Fruit fly (Drosophila melanogaster) whole organism, embryonic: ENCODE measurements around the gene UQCR-C2.

Experiments used
- Abd-B ChIP-seq: fragments of 200-800 bp; sonication (Bioruptor generic); optimal IDR thresholded peaks from 2 replicates; lab custom pipeline; 2018; ENCODE audit warnings: missing biosample characterization, mild to moderate bottlenecking, missing genetic modification characterization, moderate library complexity
- Adf1 ChIP-seq: fragments of 200-800 bp; sonication (Bioruptor generic); IDR thresholded peaks from 2 replicates; pipeline ENCODE4 v1.3.6; 2022; ENCODE audit warnings: missing biosample characterization, missing genetic modification characterization
- B-H2 ChIP-seq: fragments of 200-800 bp; sonication (Bioruptor generic); optimal IDR thresholded peaks from 2 replicates; lab custom pipeline; 2018; ENCODE audit warnings: missing biosample characterization, mild to moderate bottlenecking, missing genetic modification characterization
- Blimp-1 ChIP-seq: fragments of 200-800 bp; sonication (Bioruptor generic); optimal IDR thresholded peaks from 3 replicates; lab custom pipeline; 2018; ENCODE audit warnings: missing biosample characterization, missing genetic modification characterization, mild to moderate bottlenecking, moderate library complexity, missing genetic modification reagents
- CG10543 ChIP-seq: fragments of 200-800 bp; sonication (Bioruptor generic); optimal IDR thresholded peaks from 3 replicates; lab custom pipeline; 2017; ENCODE audit warnings: missing biosample characterization, mild to moderate bottlenecking, missing genetic modification characterization, moderate library complexity
- CG10654 ChIP-seq: fragments of 200-800 bp; sonication (Bioruptor generic); optimal IDR thresholded peaks from 2 replicates; lab custom pipeline; 2016; ENCODE audit warnings: missing biosample characterization, missing genetic modification characterization
- CG10979 ChIP-seq: fragments of 200-800 bp; sonication (Bioruptor generic); optimal IDR thresholded peaks from 2 replicates; lab custom pipeline; 2018; ENCODE audit warnings: missing biosample characterization, mild to moderate bottlenecking, missing genetic modification characterization, moderate library complexity
- CG11456 ChIP-seq: fragments of 200-800 bp; sonication (Bioruptor generic); IDR thresholded peaks from 3 replicates; pipeline ENCODE4 v1.3.6; 2022; ENCODE audit warnings: missing biosample characterization, missing genetic modification characterization
- CG11560 ChIP-seq: fragments of 200-800 bp; sonication (Bioruptor generic); IDR thresholded peaks from 3 replicates; pipeline ENCODE4 v1.3.6; 2022; ENCODE audit warnings: missing biosample characterization, missing genetic modification characterization
- CG13287 ChIP-seq: fragments of 200-800 bp; sonication (Bioruptor generic); IDR thresholded peaks from 2 replicates; pipeline ENCODE4 v1.3.6; 2022; ENCODE audit warnings: missing biosample characterization, missing genetic modification characterization; ENCODE audit not compliant: partially characterized antibody
- CG15514 ChIP-seq: fragments of 200-800 bp; sonication (Bioruptor generic); optimal IDR thresholded peaks from 3 replicates; lab custom pipeline; 2017; ENCODE audit warnings: missing biosample characterization, missing genetic modification characterization, mild to moderate bottlenecking, moderate library complexity, missing genetic modification reagents
- CG16813 ChIP-seq: fragments of 200-800 bp; sonication (Bioruptor generic); IDR thresholded peaks from 3 replicates; pipeline ENCODE4 v1.3.6; 2022; ENCODE audit warnings: missing biosample characterization, missing genetic modification characterization; ENCODE audit not compliant: partially characterized antibody
- CG17802 ChIP-seq: fragments of 200-800 bp; sonication (Bioruptor generic); optimal IDR thresholded peaks from 2 replicates; lab custom pipeline; 2018; ENCODE audit warnings: missing biosample characterization, mild to moderate bottlenecking, missing genetic modification characterization, moderate library complexity
- CG2120 ChIP-seq: fragments of 200-800 bp; sonication (Bioruptor generic); optimal IDR thresholded peaks from 3 replicates; lab custom pipeline; 2016; ENCODE audit warnings: missing biosample characterization, missing genetic modification characterization
- CG30020 ChIP-seq: fragments of 200-800 bp; optimal IDR thresholded peaks from 2 replicates; lab custom pipeline; 2019; ENCODE audit warnings: missing biosample characterization, mild to moderate bottlenecking, missing genetic modification characterization, moderate library complexity
- CG30403 ChIP-seq: fragments of 200-800 bp; sonication (Bioruptor generic); optimal IDR thresholded peaks from 3 replicates; lab custom pipeline; 2016; ENCODE audit warnings: missing biosample characterization, missing genetic modification characterization
- CG31441 ChIP-seq: fragments of 200-800 bp; sonication (Bioruptor generic); IDR thresholded peaks from 2 replicates; pipeline ENCODE4 v1.3.6; 2022; ENCODE audit warnings: missing biosample characterization, missing genetic modification characterization
- CG33557 ChIP-seq: fragments of 200-800 bp; sonication (Bioruptor generic); optimal IDR thresholded peaks from 2 replicates; lab custom pipeline; 2019; ENCODE audit warnings: missing biosample characterization, mild to moderate bottlenecking, missing genetic modification characterization, moderate library complexity
- CG3995 ChIP-seq: fragments of 200-800 bp; sonication (Bioruptor generic); optimal IDR thresholded peaks from 3 replicates; lab custom pipeline; 2016; ENCODE audit warnings: missing biosample characterization, missing genetic modification characterization
- CG4282 ChIP-seq: fragments of 200-800 bp; sonication (Bioruptor generic); optimal IDR thresholded peaks from 2 replicates; lab custom pipeline; 2016; ENCODE audit warnings: missing biosample characterization, missing genetic modification characterization
- CG7928 ChIP-seq: fragments of 200-800 bp; sonication (Bioruptor generic); optimal IDR thresholded peaks from 2 replicates; lab custom pipeline; 2017; ENCODE audit warnings: missing biosample characterization, mild to moderate bottlenecking, missing genetic modification characterization
- CG8478 ChIP-seq: fragments of >200 bp; optimal IDR thresholded peaks from 2 replicates; lab custom pipeline; 2018
- CG8944 ChIP-seq: fragments of 200-800 bp; sonication (Bioruptor generic); optimal IDR thresholded peaks from 3 replicates; lab custom pipeline; 2016; ENCODE audit warnings: missing biosample characterization, missing genetic modification characterization
- CTCF ChIP-seq: fragments of 200-800 bp; sonication (Bioruptor generic); optimal IDR thresholded peaks from 2 replicates; lab custom pipeline; 2017; ENCODE audit warnings: missing biosample characterization, mild to moderate bottlenecking, missing genetic modification characterization, moderate library complexity
- Dek ChIP-seq: fragments of 200-800 bp; sonication (Bioruptor generic); optimal IDR thresholded peaks from 3 replicates; lab custom pipeline; 2019; ENCODE audit warnings: missing biosample characterization, mild to moderate bottlenecking, missing genetic modification characterization, moderate library complexity
- Dp ChIP-seq: fragments of 200-800 bp; sonication (Bioruptor generic); optimal IDR thresholded peaks from 2 replicates; lab custom pipeline; 2018; ENCODE audit warnings: missing biosample characterization, mild to moderate bottlenecking, missing genetic modification characterization, moderate library complexity
- Fer2 ChIP-seq: fragments of 200-800 bp; sonication (Bioruptor generic); optimal IDR thresholded peaks from 2 replicates; lab custom pipeline; 2018; ENCODE audit warnings: missing biosample characterization, mild to moderate bottlenecking, missing genetic modification characterization, moderate library complexity
- H2.0 ChIP-seq: fragments of 200-800 bp; sonication (Bioruptor generic); IDR thresholded peaks from 2 replicates; pipeline ENCODE4 v1.3.6; 2022; ENCODE audit warnings: missing biosample characterization, missing genetic modification characterization
- Hr39 ChIP-seq: fragments of >200 bp; optimal IDR thresholded peaks from 2 replicates; lab custom pipeline; 2017
- Hr51 ChIP-seq, 2 experiments: fragments of 200-800 bp; sonication (Bioruptor generic); optimal IDR thresholded peaks; 2 replicates in 1 of 2; 3 replicates in 1 of 2; lab custom pipeline; 2016 to 2018; ENCODE audit warnings: missing biosample characterization in 2 of 2, missing genetic modification characterization in 2 of 2, mild to moderate bottlenecking in 1 of 2, moderate library complexity in 1 of 2
- NK7.1 ChIP-seq: fragments of 200-800 bp; sonication (Bioruptor generic); optimal IDR thresholded peaks from 3 replicates; lab custom pipeline; 2016; ENCODE audit warnings: missing biosample characterization, missing genetic modification characterization
- NfI ChIP-seq: fragments of 200-800 bp; sonication (Bioruptor generic); optimal IDR thresholded peaks from 3 replicates; lab custom pipeline; 2018; ENCODE audit warnings: missing biosample characterization, mild to moderate bottlenecking, missing genetic modification characterization, moderate library complexity
- Sin3A ChIP-seq: fragments of >200 bp; optimal IDR thresholded peaks from 2 replicates; lab custom pipeline; 2018
- cad ChIP-seq: fragments of >200 bp; optimal IDR thresholded peaks from 2 replicates; lab custom pipeline; 2017; ENCODE audit warnings: missing biosample characterization, missing genetic modification characterization
- cato ChIP-seq: fragments of 200-800 bp; sonication (Bioruptor generic); optimal IDR thresholded peaks from 2 replicates; lab custom pipeline; 2016; ENCODE audit warnings: missing biosample characterization, missing genetic modification characterization, borderline replicate concordance
- chinmo ChIP-seq: fragments of 200-800 bp; sonication (Bioruptor generic); IDR thresholded peaks from 4 replicates; pipeline ENCODE4 v1.3.6; 2022; ENCODE audit warnings: missing biosample characterization, missing genetic modification characterization; ENCODE audit not compliant: partially characterized antibody
- ci ChIP-seq: fragments of 200-800 bp; sonication (Bioruptor generic); IDR thresholded peaks from 3 replicates; pipeline ENCODE4 v1.3.6; 2022; ENCODE audit warnings: missing biosample characterization, missing genetic modification characterization
- corto ChIP-seq: fragments of 200-800 bp; sonication (Bioruptor generic); optimal IDR thresholded peaks from 2 replicates; lab custom pipeline; 2016; ENCODE audit warnings: missing biosample characterization, mild to moderate bottlenecking, missing genetic modification characterization, moderate library complexity
- dm ChIP-seq: fragments of 200-800 bp; sonication (Bioruptor generic); optimal IDR thresholded peaks from 3 replicates; lab custom pipeline; 2016; ENCODE audit warnings: missing biosample characterization, missing genetic modification characterization
- exex ChIP-seq: fragments of 200-800 bp; sonication (Bioruptor generic); optimal IDR thresholded peaks from 4 replicates; lab custom pipeline; 2018; ENCODE audit warnings: missing biosample characterization, mild to moderate bottlenecking, missing genetic modification characterization, moderate library complexity
- ftz-f1 ChIP-seq: fragments of 200-800 bp; sonication (Bioruptor generic); optimal IDR thresholded peaks from 2 replicates; lab custom pipeline; 2016; ENCODE audit warnings: missing biosample characterization, missing genetic modification characterization
- insv ChIP-seq, 2 experiments: fragments of 200-800 bp; sonication (Bioruptor generic); optimal IDR thresholded peaks; 3 replicates each; lab custom pipeline; 2016 to 2018; ENCODE audit warnings: missing biosample characterization in 2 of 2, missing genetic modification characterization in 2 of 2
- inv ChIP-seq: fragments of 200-800 bp; sonication (Bioruptor generic); IDR thresholded peaks from 2 replicates; pipeline ENCODE4 v1.3.6; 2022; ENCODE audit warnings: missing biosample characterization, missing genetic modification characterization; ENCODE audit not compliant: partially characterized antibody
- nmo ChIP-seq: fragments of 200-800 bp; sonication (Bioruptor generic); optimal IDR thresholded peaks from 2 replicates; lab custom pipeline; 2018; ENCODE audit warnings: missing biosample characterization, mild to moderate bottlenecking, missing genetic modification characterization, moderate library complexity
- nom ChIP-seq: fragments of 200-800 bp; sonication (Bioruptor generic); optimal IDR thresholded peaks from 2 replicates; lab custom pipeline; 2017; ENCODE audit warnings: missing biosample characterization, missing genetic modification characterization, mild to moderate bottlenecking, moderate library complexity, missing genetic modification reagents
- org-1 ChIP-seq: fragments of 200-800 bp; sonication (Bioruptor generic); optimal IDR thresholded peaks from 2 replicates; lab custom pipeline; 2017; ENCODE audit warnings: missing biosample characterization, missing genetic modification characterization
- psq ChIP-seq: fragments of 200-800 bp; sonication (Bioruptor generic); optimal IDR thresholded peaks from 2 replicates; lab custom pipeline; 2017; ENCODE audit warnings: missing biosample characterization, missing genetic modification characterization
- sd ChIP-seq: fragments of 200-800 bp; sonication (Bioruptor generic); optimal IDR thresholded peaks from 3 replicates; lab custom pipeline; 2018; ENCODE audit warnings: missing biosample characterization, mild to moderate bottlenecking, missing genetic modification characterization, moderate library complexity
- slbo ChIP-seq: fragments of 200-800 bp; sonication (Bioruptor generic); IDR thresholded peaks from 2 replicates; pipeline ENCODE4 v1.3.6; 2022; ENCODE audit warnings: missing biosample characterization, missing genetic modification characterization
- slou ChIP-seq: fragments of 200-800 bp; sonication (Bioruptor generic); optimal IDR thresholded peaks from 3 replicates; lab custom pipeline; 2016; ENCODE audit warnings: missing biosample characterization, missing genetic modification characterization
- tup ChIP-seq: fragments of 200-800 bp; sonication (Bioruptor generic); optimal IDR thresholded peaks from 2 replicates; lab custom pipeline; 2016; ENCODE audit warnings: missing biosample characterization, mild to moderate bottlenecking, missing genetic modification characterization, moderate library complexity

The UQCR-C2 gene

DNA sequence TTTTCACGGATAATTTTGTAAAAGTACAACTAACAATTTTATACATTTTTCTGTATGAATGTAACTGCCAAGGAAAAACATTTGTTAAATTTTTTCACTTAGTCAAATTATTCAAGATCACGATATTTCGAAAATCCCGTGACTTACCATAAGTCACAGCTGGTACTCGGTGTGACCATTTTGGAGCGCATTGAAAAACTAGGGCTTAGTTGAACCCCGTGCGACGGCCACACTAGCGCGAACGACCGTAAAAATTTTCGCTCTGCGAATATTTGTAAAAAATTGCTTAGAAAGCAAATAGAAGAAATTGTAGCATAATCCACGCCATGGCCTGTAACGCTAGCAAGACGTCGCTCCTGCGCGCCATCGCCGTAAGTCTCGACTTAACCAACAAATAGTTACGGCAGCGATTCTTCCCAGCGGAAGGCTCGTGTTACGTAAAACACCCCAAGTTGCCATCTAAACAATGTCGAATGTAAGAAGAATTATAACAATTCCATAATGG lies at the start of gene UQCR-C2 (continued):
- no peak for TF ChIP-seq cato (GFP tag; lab: Kevin White, UChicago)
- TF ChIP-seq exex (tag; lab: Kevin White, UChicago), result no peak
- TF ChIP-seq CG30403 (GFP tag; lab: Kevin White, UChicago), result peak; percentile 8
- TF ChIP-seq nom (GFP tag; lab: Kevin White, UChicago), result peak; percentile 36
- TF ChIP-seq CG7928 (GFP tag; lab: Kevin White, UChicago), result peak; percentile 37
- peak; percentile 8 for TF ChIP-seq NfI
- TF ChIP-seq nmo (GFP tag; lab: Kevin White, UChicago), result peak; percentile 42
- TF ChIP-seq CG8944 (GFP tag; lab: Kevin White, UChicago), result no peak
- TF ChIP-seq Sin3A (lab: Kevin White, UChicago), result peak; percentile 39
- TF ChIP-seq corto (GFP tag; lab: Kevin White, UChicago), result no peak
- TF ChIP-seq tup (GFP tag; lab: Kevin White, UChicago), result no peak
- TF ChIP-seq chinmo, result 0 out of 4 replicates have a peak, but pooled peaks have one; percentile 28
- peak; percentile 29 for TF ChIP-seq CG33557 (GFP tag; lab: Kevin White, UChicago)
- peak; percentile 18 for TF ChIP-seq ftz-f1 (GFP tag; lab: Kevin White, UChicago)
- no peak for TF ChIP-seq inv
- no peak for TF ChIP-seq CG8478 (lab: Kevin White, UChicago)
- peak; percentile 76 for TF ChIP-seq CG15514 (GFP tag; lab: Kevin White, UChicago)
- TF ChIP-seq CG10654 (GFP tag; lab: Kevin White, UChicago), result no peak
- peak; percentile 19; the same call in 1 of the 2 replicates for TF ChIP-seq CG13287 (GFP tag; lab: Robert Waterston, UW)
- TF ChIP-seq Hr51 (GFP tag; optimal IDR thresholded peaks at IDR 0.05; lab: Kevin White, UChicago), result no peak
- TF ChIP-seq CG11560, result no peak
- TF ChIP-seq CG17802 (tag; lab: Kevin White, UChicago), result no peak
- TF ChIP-seq sd, result peak; percentile 63
- TF ChIP-seq Dp (GFP tag; lab: Kevin White, UChicago), result peak; percentile 64
- no peak for TF ChIP-seq Hr39 (lab: Kevin White, UChicago)
- no peak for TF ChIP-seq Fer2 (tag; lab: Kevin White, UChicago)
- no peak for TF ChIP-seq CG11456
- TF ChIP-seq CG10979, result no peak
- peak; percentile 100 for TF ChIP-seq CG3995
- peak; percentile 52; the same call in 2 of the 3 replicates for TF ChIP-seq CG16813 (GFP tag; lab: Robert Waterston, UW)
- no peak for TF ChIP-seq org-1 (GFP tag; lab: Kevin White, UChicago)
- TF ChIP-seq H2.0, result no peak
- peak; percentile 65 for TF ChIP-seq Abd-B (GFP tag; lab: Kevin White, UChicago)
- TF ChIP-seq slbo, result peak; percentile 17; the same call in 1 of the 2 replicates
- TF ChIP-seq cad, result no peak
- TF ChIP-seq CG10543 (GFP tag; lab: Kevin White, UChicago), result no peak
- peak; percentile 28 for TF ChIP-seq CG2120 (GFP tag; lab: Kevin White, UChicago)
- TF ChIP-seq CG30020 (tag; lab: Kevin White, UChicago), result peak; percentile 47
- TF ChIP-seq CG4282 (GFP tag; lab: Kevin White, UChicago), result no peak
- TF ChIP-seq NK7.1 (GFP tag; lab: Kevin White, UChicago), result no peak
- no peak for TF ChIP-seq Blimp-1 (GFP tag; lab: Kevin White, UChicago)
- peak; percentile 71 for TF ChIP-seq B-H2 (GFP tag; lab: Kevin White, UChicago)
- peak; percentile 96 for TF ChIP-seq CG31441 (GFP tag; lab: Robert Waterston, UW)
- no peak for TF ChIP-seq slou (GFP tag; lab: Kevin White, UChicago)
- peak; percentile 6; the same call in 1 of the 3 replicates for TF ChIP-seq ci
- peak; percentile 25 for TF ChIP-seq CTCF (GFP tag; lab: Kevin White, UChicago)
- TF ChIP-seq dm, result no peak
- TF ChIP-seq insv (GFP tag; optimal IDR thresholded peaks at IDR 0.05; lab: Kevin White, UChicago), result no peak
- peak; percentile 50 for TF ChIP-seq Dek (tag; lab: Kevin White, UChicago)
- TF ChIP-seq psq (GFP tag; lab: Kevin White, UChicago), result no peak
- no peak for TF ChIP-seq Adf1 (GFP tag; lab: Robert Waterston, UW)
